Worm (Caenorhabditis elegans) whole organism, midembryonic: ENCODE results near the gene aqp-8.

Experiments
- T22C8.4 ChIP-seq: fragments of 200-800 bp; sonication (Bioruptor generic); IDR thresholded peaks from 2 replicates; pipeline ENCODE4 v1.3.6; 2022; ENCODE audit warnings: missing genetic modification characterization, missing compliant biosample characterization
- cog-1 ChIP-seq: sonication (generic microtip); optimal IDR thresholded peaks from 2 replicates; lab custom pipeline; 2016; ENCODE audit warnings: missing genetic modification characterization, missing compliant biosample characterization
- flt-1 ChIP-seq: fragments of 200-800 bp; sonication (Bioruptor generic); IDR thresholded peaks from 2 replicates; pipeline ENCODE4 v1.3.6; 2022; ENCODE audit warnings: missing genetic modification characterization, missing compliant biosample characterization
- klf-2 ChIP-seq: fragments of 200-800 bp; sonication (Bioruptor generic); conservative IDR thresholded peaks from 2 replicates; pipeline ENCODE4 v1.3.6; 2022; ENCODE audit warnings: missing genetic modification reagents, missing genetic modification characterization, missing compliant biosample characterization

DNA sequence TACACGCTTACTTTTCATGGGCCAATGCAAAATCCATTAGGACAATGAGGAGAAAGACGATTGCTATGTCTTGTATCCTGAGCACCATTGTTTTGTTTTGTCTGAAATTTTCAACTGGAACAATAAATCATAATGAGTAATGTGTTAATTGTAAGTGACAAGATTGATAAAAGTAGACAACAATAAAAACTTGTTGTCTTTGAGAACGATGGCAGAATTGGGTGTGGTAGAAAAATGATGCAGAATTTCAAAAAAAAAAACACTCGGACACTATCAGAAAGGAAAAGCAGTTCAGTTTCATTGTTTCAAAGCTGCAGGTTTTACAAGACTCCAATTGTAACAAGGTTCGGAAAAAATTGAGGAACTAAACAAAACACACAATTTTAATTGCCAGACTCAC is 22.2 kb downstream of the aqp-8 start, which contains the start of gene K02G10.15:
- TF ChIP-seq T22C8.4 (GFP tag; lab: Robert Waterston, UW) (no peak), cog-1 (no peak), flt-1 (GFP tag; lab: Robert Waterston, UW) (no peak), klf-2 (GFP tag; lab: Robert Waterston, UW) (no peak)
